Worm (Caenorhabditis elegans) whole organism, young adult: ENCODE results near the gene gst-20.

ENCODE experiments used
- K12H6.12 ChIP-seq: fragments of 200-800 bp; sonication (Bioruptor generic); optimal IDR thresholded peaks from 2 replicates; lab custom pipeline; 2018; ENCODE audit warnings: mild to moderate bottlenecking, missing genetic modification characterization, missing compliant biosample characterization
- ekl-4 ChIP-seq: fragments of 200-800 bp; sonication (Bioruptor generic); IDR thresholded peaks from 2 replicates; pipeline ENCODE4 v1.3.6; 2022; ENCODE audit warnings: missing genetic modification reagents, missing genetic modification characterization, missing compliant biosample characterization
- lin-54 ChIP-seq: fragments of 200-800 bp; sonication (Bioruptor generic); optimal IDR thresholded peaks from 2 replicates; lab custom pipeline; 2018; ENCODE audit warnings: mild to moderate bottlenecking, missing genetic modification characterization, missing compliant biosample characterization
- sdz-38 ChIP-seq: sonication (generic microtip); optimal IDR thresholded peaks from 2 replicates; lab custom pipeline; 2016; ENCODE audit warnings: missing genotype, missing genetic modification characterization, missing compliant biosample characterization
- snpc-4 ChIP-seq, 5 experiments: fragments of 150-350 bp in 1 of 5; sonication (generic microtip) in 4 of 5; optimal IDR thresholded peaks; 2 replicates each; lab custom pipeline; 2014 to 2018; ENCODE audit warnings: missing genetic modification characterization in 5 of 5, missing biosample characterization in 3 of 5, antibody characterized with exemption in 2 of 5, mild to moderate bottlenecking in 2 of 5, missing compliant biosample characterization in 2 of 5, missing genotype in 2 of 5, moderate library complexity in 2 of 5, missing genetic modification reagents in 1 of 5

DNA sequence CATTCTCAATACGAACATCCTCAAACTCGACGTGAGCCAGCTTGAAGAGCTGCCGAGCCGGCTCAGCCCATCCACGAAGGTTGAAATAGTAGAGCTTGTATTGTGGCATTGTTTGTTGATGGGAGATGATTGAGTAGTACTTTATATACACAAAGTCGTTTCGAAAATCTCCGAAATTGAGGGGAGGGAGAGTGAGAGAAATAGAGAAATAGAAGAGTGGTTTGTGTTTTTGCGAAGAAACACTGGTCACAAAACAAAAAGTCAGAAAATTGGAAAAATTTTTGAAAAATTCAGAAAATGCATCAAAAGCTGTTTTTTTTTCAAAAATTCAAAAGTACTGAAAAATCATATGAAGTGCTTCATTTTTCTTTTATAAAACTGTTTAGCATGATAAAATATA lies 1.6 kb upstream of the gst-20 start, which contains the start of gene gst-24:
- TF ChIP-seq ekl-4 (GFP tag; lab: Robert Waterston, UW) = no peak
- no peak for TF ChIP-seq K12H6.12 (tag; lab: Kevin White, UChicago)
- TF ChIP-seq lin-54 (GFP tag; lab: Kevin White, UChicago) = no peak
- TF ChIP-seq snpc-4 (GFP tag; optimal IDR thresholded peaks at IDR 0.05; lab: Kevin White, UChicago) = no peak
- no peak for TF ChIP-seq snpc-4 (tag; optimal IDR thresholded peaks at IDR 0.05; lab: Kevin White, UChicago)
- no peak for TF ChIP-seq sdz-38 (tag; lab: Kevin White, UChicago)
